Worm (Caenorhabditis elegans) whole organism, dauer: ENCODE results near the gene nlt-1.

Source experiments
- unc-62 ChIP-seq: sonication (generic microtip); optimal IDR thresholded peaks from 2 replicates; lab custom pipeline; 2017; ENCODE audit warnings: missing biosample characterization, missing genetic modification reagents, missing genetic modification characterization

Gene nlt-1

ce11 chrII:9980077-9980631 is 20.8 kb downstream of the nlt-1 start, which contains the start of gene ZK892.6:
TSS of gene ZK892.6 (minus strand) at chrII:9980127.
- no peak for TF ChIP-seq unc-62 (GFP tag; lab: Kevin White, UChicago)

- TF ChIP-seq unc-62 (GFP tag; lab: Kevin White, UChicago) = no peak
Observed at ce11 chrII:9976405-9976804, 24.5 kb downstream of the nlt-1 start, which contains the start of gene R53.8. TSS of gene R53.8 (plus strand) at chrII:9976705.

DNA sequence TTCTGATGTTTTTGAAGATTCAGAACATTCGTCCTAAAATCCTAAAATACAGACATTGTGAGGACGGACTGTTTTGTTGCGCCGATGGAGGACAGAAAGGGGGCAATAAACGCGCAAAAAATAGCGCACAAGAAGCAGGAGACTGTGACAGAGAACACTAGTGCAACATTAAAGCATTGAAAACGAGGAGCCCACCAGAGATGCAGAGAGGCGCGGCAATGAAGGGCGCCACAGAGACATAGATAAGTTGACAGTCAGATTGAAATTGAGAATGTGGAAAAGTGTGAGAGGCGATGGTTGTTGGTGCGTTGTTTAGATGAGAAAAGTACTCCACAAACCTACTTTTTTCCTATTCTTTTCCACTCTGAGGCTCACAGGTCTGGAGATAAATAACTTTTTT is 26.0 kb downstream of the nlt-1 start, which contains the start of gene aakg-5:
Gene aakg-5, minus strand, starts transcription at position 159 of the 400 bp plus-strand sequence.
- TF ChIP-seq unc-62 (GFP tag; lab: Kevin White, UChicago) = no peak

DNA sequence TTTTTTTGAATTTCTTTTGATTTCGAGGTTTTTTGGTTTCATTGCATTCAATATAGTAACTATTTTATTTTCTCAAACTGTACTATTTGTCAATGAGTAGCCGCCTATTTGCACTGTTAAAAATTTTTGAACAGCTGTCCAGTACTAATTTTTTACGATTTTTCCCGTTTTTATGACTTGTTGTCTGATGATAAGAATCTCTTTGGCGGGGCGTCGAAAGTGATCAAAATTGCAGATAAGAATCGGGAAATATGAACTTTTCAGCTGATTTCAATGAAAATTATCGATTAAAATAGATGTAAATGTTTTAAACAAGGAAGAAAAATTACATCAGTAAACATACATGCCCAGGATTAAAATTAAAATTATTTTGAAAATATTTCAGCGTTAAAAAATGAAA is 26.7 kb downstream of the nlt-1 start:
- no peak for TF ChIP-seq unc-62 (GFP tag; lab: Kevin White, UChicago)

DNA sequence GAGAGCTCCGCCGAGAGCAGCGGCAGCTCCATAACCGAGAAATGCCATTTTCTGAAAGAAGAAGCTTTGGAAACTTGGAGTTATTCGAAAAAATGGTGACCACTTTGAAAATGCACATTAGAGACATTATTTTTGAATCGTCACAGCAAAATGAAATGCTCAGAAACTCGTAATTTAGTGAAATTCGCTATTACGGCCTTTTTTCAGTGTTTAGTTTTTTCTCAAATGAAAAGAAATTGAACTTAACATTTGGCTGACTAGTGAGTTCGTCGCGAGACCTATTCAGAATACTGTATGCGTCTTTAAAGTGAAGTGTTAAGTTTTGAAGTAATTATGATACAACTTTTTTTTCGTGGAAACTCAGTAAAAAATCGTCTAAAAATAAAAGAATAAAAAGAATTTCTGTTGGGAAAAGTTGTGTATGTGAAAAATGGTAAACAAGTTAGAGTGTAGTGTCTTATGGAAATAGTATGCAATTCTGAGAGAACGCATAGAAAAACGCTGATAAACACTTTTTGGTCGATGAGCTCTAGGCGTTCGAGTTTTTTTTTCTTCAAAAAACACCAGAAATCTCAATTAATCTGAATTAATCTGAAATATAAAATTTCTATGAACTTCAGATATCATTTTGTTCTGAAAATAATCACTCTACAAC is 30.4 kb downstream of the nlt-1 start, which contains the start of gene R53.5:
Gene R53.5, minus strand, starts transcription at position 51 of the 655 bp plus-strand sequence.
- no peak for TF ChIP-seq unc-62 (GFP tag; lab: Kevin White, UChicago)

- no peak for TF ChIP-seq unc-62 (GFP tag; lab: Kevin White, UChicago)
Observed at ce11 chrII:9967999-9968706, 32.8 kb downstream of the nlt-1 start, which contains the start of the genes R53.4 and psf-1. TSS of gene R53.4 (minus strand) at chrII:9968049. TSS of gene psf-1 (plus strand) at chrII:9968673.

- no peak for TF ChIP-seq unc-62 (GFP tag; lab: Kevin White, UChicago)
Observed at ce11 chrII:9966954-9967353, 34.0 kb downstream of the nlt-1 start, which contains the start of gene dtmk-1. TSS of gene dtmk-1 (minus strand) at chrII:9967099.

- TF ChIP-seq unc-62 (GFP tag; lab: Kevin White, UChicago) = no peak
Observed at ce11 chrII:9965325-9965724, 35.6 kb downstream of the nlt-1 start.

- no peak for TF ChIP-seq unc-62 (GFP tag; lab: Kevin White, UChicago)
Observed at ce11 chrII:9963808-9964207, 37.1 kb downstream of the nlt-1 start.

- TF ChIP-seq unc-62 (GFP tag; lab: Kevin White, UChicago) = no peak
Observed at ce11 chrII:9960127-9960526, 40.8 kb downstream of the nlt-1 start.

ce11 chrII:9956116-9956515 is 44.8 kb downstream of the nlt-1 start:
- TF ChIP-seq unc-62 (GFP tag; lab: Kevin White, UChicago) = no peak

- TF ChIP-seq unc-62 (GFP tag; lab: Kevin White, UChicago) = no peak
Observed at ce11 chrII:9954885-9955284, 46.1 kb downstream of the nlt-1 start, which contains the start of gene egl-43. TSS of gene egl-43 (plus strand) at chrII:9955185.

- no peak for TF ChIP-seq unc-62 (GFP tag; lab: Kevin White, UChicago)
Observed at ce11 chrII:9951846-9952245, 49.1 kb downstream of the nlt-1 start.
